Fruit fly (Drosophila melanogaster): ENCODE data around the gene CG10479.

The CG10479 gene

dm6 chr3L:5971440-5971839 lies 4.4 kb downstream of the CG10479 start (continued):
- no peak for TF ChIP-seq scrt (GFP tag; optimal IDR thresholded peaks at IDR 0.05)
- 0 out of 3 replicates have a peak, but pooled peaks have one; percentile 62 for TF ChIP-seq CG2199 (GFP tag; IDR thresholded peaks at IDR 0.05)
- no peak for TF ChIP-seq Hr51 (GFP tag; optimal IDR thresholded peaks at IDR 0.05)
- no peak for TF ChIP-seq zf30C (GFP tag; optimal IDR thresholded peaks at IDR 0.05)
- peak; percentile 86 for TF ChIP-seq abd-A (tag; optimal IDR thresholded peaks at IDR 0.05)

DNA sequence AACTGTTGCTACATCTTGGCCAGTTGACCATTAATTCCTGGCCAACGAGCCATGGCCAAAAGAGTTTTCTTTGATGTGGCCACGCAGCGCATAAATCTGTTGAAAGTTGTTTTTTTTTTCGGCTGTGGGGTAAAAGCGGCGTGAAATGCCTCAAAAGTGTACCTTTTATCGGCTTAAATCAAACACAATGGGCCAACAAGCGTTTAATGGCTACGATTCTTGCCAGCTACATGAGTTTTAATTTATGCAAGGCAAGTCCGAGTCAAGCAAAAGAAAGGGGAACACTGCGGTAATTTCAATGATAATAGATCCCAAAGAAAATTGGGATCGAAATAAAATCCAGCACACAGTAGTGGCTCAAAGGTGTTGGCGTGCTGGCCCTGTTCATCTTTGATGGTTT lies 5.6 kb downstream of the CG10479 start:
- no peak for TF ChIP-seq onecut (GFP tag; IDR thresholded peaks at IDR 0.05)
- TF ChIP-seq kni (GFP tag; optimal IDR thresholded peaks at IDR 0.05), result peak; percentile 57
- TF ChIP-seq sna (GFP tag; IDR thresholded peaks at IDR 0.05; ENCODE audit: partially characterized antibody), result no peak
- peak; percentile 54 for TF ChIP-seq abd-A (tag; optimal IDR thresholded peaks at IDR 0.05)
- peak; percentile 58 for TF ChIP-seq oc (tag; optimal IDR thresholded peaks at IDR 0.05)
- TF ChIP-seq vvl (GFP tag; IDR thresholded peaks at IDR 0.05), result peak; percentile 42; the same call in 1 of the 2 replicates
- no peak for TF ChIP-seq Tbp (GFP tag; optimal IDR thresholded peaks at IDR 0.05)
- peak; percentile 51 for TF ChIP-seq sqz (GFP tag; optimal IDR thresholded peaks at IDR 0.05)

DNA sequence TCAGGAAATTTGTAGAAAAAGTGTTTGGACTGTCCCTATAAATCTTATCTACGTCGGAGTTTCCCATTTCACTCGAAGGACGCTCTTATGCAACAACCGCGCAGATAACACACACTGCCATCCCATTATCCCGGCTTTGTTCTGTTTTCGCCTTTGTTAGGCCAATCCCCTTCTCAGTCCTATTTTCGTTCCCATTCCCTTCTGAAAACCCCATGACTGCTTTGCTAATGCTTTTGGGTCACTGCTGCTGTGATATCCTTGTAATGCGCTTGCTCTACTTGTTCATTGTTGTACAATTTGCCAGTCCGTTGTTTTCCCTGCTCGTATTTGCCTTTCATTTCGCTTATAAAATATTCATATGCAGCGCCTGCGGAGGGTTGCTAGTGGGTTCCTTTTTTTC lies 6.7 kb downstream of the CG10479 start:
- TF ChIP-seq ATbp (GFP tag; optimal IDR thresholded peaks at IDR 0.05) (no peak), hkb (optimal IDR thresholded peaks at IDR 0.05) (peak; percentile 61), hkb (GFP tag; IDR thresholded peaks at IDR 0.05) (no peak), oc (tag; optimal IDR thresholded peaks at IDR 0.05) (peak; percentile 65), Neu2 (GFP tag; optimal IDR thresholded peaks at IDR 0.05; ENCODE audit: borderline replicate concordance) (no peak), CG34224 (GFP tag; IDR thresholded peaks at IDR 0.05; ENCODE audit: partially characterized antibody) (no peak), psq (GFP tag; optimal IDR thresholded peaks at IDR 0.05) (no peak), CG3281 (GFP tag; optimal IDR thresholded peaks at IDR 0.05) (no peak), CG15479 (GFP tag; optimal IDR thresholded peaks at IDR 0.05) (peak; percentile 27), CG14441 (GFP tag; IDR thresholded peaks at IDR 0.05) (no peak), Oli (tag; optimal IDR thresholded peaks at IDR 0.05) (no peak), CG4707 (GFP tag; optimal IDR thresholded peaks at IDR 0.05) (no peak), pho (GFP tag; optimal IDR thresholded peaks at IDR 0.05) (no peak), slp2 (GFP tag; optimal IDR thresholded peaks at IDR 0.05) (no peak), CG10979 (tag; optimal IDR thresholded peaks at IDR 0.05) (no peak), D (optimal IDR thresholded peaks at IDR 0.05) (peak; percentile 50), D (GFP tag; optimal IDR thresholded peaks at IDR 0.05) (peak; percentile 5), toy (GFP tag; IDR thresholded peaks at IDR 0.05) (no peak), CG13424 (tag; optimal IDR thresholded peaks at IDR 0.05) (no peak)

DNA sequence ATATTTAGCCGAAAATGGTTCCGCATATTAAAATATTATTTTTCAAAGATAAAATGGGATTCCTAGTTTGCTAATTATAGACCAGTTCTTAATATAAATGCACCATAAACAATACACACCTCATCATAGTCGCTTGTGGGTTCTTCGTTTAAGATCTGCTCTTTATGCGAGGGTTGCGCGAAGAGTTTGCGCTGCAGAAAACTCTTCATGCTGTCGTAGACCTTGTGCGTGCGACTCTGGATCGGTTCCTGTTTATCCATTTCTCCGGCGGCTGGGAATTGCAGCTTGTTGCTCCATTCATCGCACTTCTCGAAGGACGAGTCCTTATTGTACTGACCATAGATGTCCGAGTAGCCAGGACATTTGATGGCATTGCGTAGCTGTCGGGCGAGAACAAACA lies 7.1 kb downstream of the CG10479 start:
- TF ChIP-seq CG13775 (GFP tag; optimal IDR thresholded peaks at IDR 0.05) (no peak), croc (GFP tag; conservative IDR thresholded peaks at IDR 0.05) (no peak), pzg (GFP tag; optimal IDR thresholded peaks at IDR 0.05) (no peak), CG14014 (GFP tag; IDR thresholded peaks at IDR 0.05) (no peak), CG43689 (GFP tag; IDR thresholded peaks at IDR 0.05) (no peak), sr (GFP tag; IDR thresholded peaks at IDR 0.05) (no peak), HmgZ (tag; optimal IDR thresholded peaks at IDR 0.05) (no peak), HmgD (GFP tag; optimal IDR thresholded peaks at IDR 0.05) (no peak), CG18476 (GFP tag; optimal IDR thresholded peaks at IDR 0.05) (peak; percentile 92), run (tag; optimal IDR thresholded peaks at IDR 0.05) (no peak), Ets65A (GFP tag) (peak; percentile 48), CG4404 (GFP tag; IDR thresholded peaks at IDR 0.05) (no peak), CG10366 (GFP tag; IDR thresholded peaks at IDR 0.05) (no peak), CG7357 (GFP tag; IDR thresholded peaks at IDR 0.05) (no peak), CG17361 (GFP tag; IDR thresholded peaks at IDR 0.05) (no peak), vfl (GFP tag; optimal IDR thresholded peaks at IDR 0.05) (no peak)

Data from whole organism, embryonic.